Fruit fly (Drosophila melanogaster) whole organism, pupa: Measurements from ENCODE around the gene CG42704.

Experiments used
- CG10348 ChIP-seq: fragments of 200-800 bp; sonication (Bioruptor generic); IDR thresholded peaks from 2 replicates; pipeline ENCODE4 v1.3.6; 2022; ENCODE audit warnings: missing biosample characterization, missing genetic modification characterization
- CG12605 ChIP-seq: fragments of 200-800 bp; sonication (Bioruptor generic); IDR thresholded peaks from 2 replicates; pipeline ENCODE4 v1.3.6; 2022; ENCODE audit warnings: missing biosample characterization, missing genetic modification characterization
- CG13204 ChIP-seq: fragments of 200-800 bp; sonication (Bioruptor generic); optimal IDR thresholded peaks from 2 replicates; lab custom pipeline; 2018; ENCODE audit warnings: missing biosample characterization, mild to moderate bottlenecking, missing genetic modification characterization, moderate library complexity
- CG14655 ChIP-seq: fragments of 200-800 bp; sonication (Bioruptor generic); optimal IDR thresholded peaks from 3 replicates; lab custom pipeline; 2017; ENCODE audit warnings: mild to moderate bottlenecking, missing biosample characterization, missing genetic modification reagents, missing genetic modification characterization
- CG15710 ChIP-seq: fragments of 200-800 bp; sonication (Bioruptor generic); optimal IDR thresholded peaks from 2 replicates; lab custom pipeline; 2018; ENCODE audit warnings: missing biosample characterization, mild to moderate bottlenecking, missing genetic modification characterization, moderate library complexity
- CG17806 ChIP-seq: fragments of 200-800 bp; sonication (Bioruptor generic); optimal IDR thresholded peaks from 2 replicates; lab custom pipeline; 2018; ENCODE audit warnings: missing biosample characterization, mild to moderate bottlenecking, missing genetic modification characterization, moderate library complexity
- CG32121 ChIP-seq: fragments of 200-800 bp; sonication (Bioruptor generic); IDR thresholded peaks from 2 replicates; pipeline ENCODE4 v1.3.6; 2022; ENCODE audit warnings: missing biosample characterization, missing genetic modification characterization
- CG4496 ChIP-seq: fragments of 200-800 bp; sonication (Bioruptor generic); IDR thresholded peaks from 3 replicates; pipeline ENCODE4 v1.3.6; 2022; ENCODE audit warnings: missing biosample characterization, missing genetic modification characterization
- CG8159 ChIP-seq: fragments of 200-800 bp; sonication (Bioruptor generic); optimal IDR thresholded peaks from 3 replicates; lab custom pipeline; 2018; ENCODE audit warnings: missing biosample characterization, mild to moderate bottlenecking, missing genetic modification characterization, moderate library complexity
- CG8301 ChIP-seq: fragments of 200-800 bp; sonication (Bioruptor generic); optimal IDR thresholded peaks from 2 replicates; lab custom pipeline; 2018; ENCODE audit warnings: missing biosample characterization, mild to moderate bottlenecking, missing genetic modification characterization
- CG9948 ChIP-seq: fragments of 200-800 bp; sonication (Bioruptor generic); optimal IDR thresholded peaks from 2 replicates; lab custom pipeline; 2018; ENCODE audit warnings: missing biosample characterization, mild to moderate bottlenecking, missing genetic modification characterization, moderate library complexity
- D1 ChIP-seq: fragments of 200-800 bp; sonication (Bioruptor generic); optimal IDR thresholded peaks from 2 replicates; lab custom pipeline; 2018; ENCODE audit warnings: missing biosample characterization, mild to moderate bottlenecking, missing genetic modification characterization, moderate library complexity
- Ets98B ChIP-seq: fragments of 200-800 bp; sonication (Bioruptor generic); IDR thresholded peaks from 2 replicates; pipeline ENCODE4 v1.3.6; 2022; ENCODE audit warnings: missing biosample characterization, missing genetic modification characterization
- Pif1A ChIP-seq: fragments of 200-800 bp; sonication (Bioruptor generic); optimal IDR thresholded peaks from 3 replicates; lab custom pipeline; 2016; ENCODE audit warnings: missing biosample characterization, missing genetic modification characterization
- Pif1B ChIP-seq: fragments of 200-800 bp; sonication (Bioruptor generic); optimal IDR thresholded peaks from 3 replicates; lab custom pipeline; 2016; ENCODE audit warnings: missing biosample characterization, missing genetic modification characterization
- Snoo ChIP-seq: fragments of 200-800 bp; sonication (Bioruptor generic); optimal IDR thresholded peaks from 3 replicates; lab custom pipeline; 2017; ENCODE audit warnings: missing biosample characterization, mild to moderate bottlenecking, missing genetic modification characterization, inconsistent platforms
- fd96Ca ChIP-seq: fragments of 200-800 bp; sonication (Bioruptor generic); IDR thresholded peaks from 3 replicates; pipeline ENCODE4 v1.3.6; 2022; ENCODE audit warnings: missing biosample characterization, missing genetic modification characterization
- gl ChIP-seq: fragments of 200-800 bp; sonication (Bioruptor generic); optimal IDR thresholded peaks from 2 replicates; lab custom pipeline; 2018; ENCODE audit warnings: missing biosample characterization, mild to moderate bottlenecking, missing genetic modification characterization
- rn ChIP-seq: fragments of 200-800 bp; sonication (Bioruptor generic); IDR thresholded peaks from 2 replicates; pipeline ENCODE4 v1.3.6; 2022; ENCODE audit warnings: missing biosample characterization, missing genetic modification characterization

CG42704 gene

dm6 chrX:7382890-7383289 lies 29.6 kb upstream of the CG42704 start, which contains the start of gene CG42781:
CG42781 (minus strand) TSS chrX:7382990.
- TF ChIP-seq CG8159 (no peak), Ets98B (GFP tag; lab: Robert Waterston, UW) (no peak), CG9948 (no peak)

dm6 chrX:7403074-7403473 lies 9.4 kb upstream of the CG42704 start, which contains the start of gene CG15035:
CG15035 (minus strand) TSS chrX:7403174.
- TF ChIP-seq CG14655 (GFP tag; lab: Kevin White, UChicago) (no peak), gl (tag; lab: Kevin White, UChicago) (no peak), Pif1B (no peak), CG8301 (tag; lab: Kevin White, UChicago) (no peak), CG4496 (GFP tag; lab: Robert Waterston, UW) (no peak), rn (GFP tag; lab: Robert Waterston, UW) (no peak), D1 (tag; lab: Kevin White, UChicago) (no peak), fd96Ca (GFP tag; lab: Robert Waterston, UW) (no peak), CG10348 (GFP tag; lab: Robert Waterston, UW) (no peak)

- no peak for TF ChIP-seq CG8301 (tag; lab: Kevin White, UChicago)
- no peak for TF ChIP-seq Ets98B (GFP tag; lab: Robert Waterston, UW)
- no peak for TF ChIP-seq CG13204
Measured at dm6 chrX:7405697-7406096, 6.8 kb upstream of the CG42704 start, which contains the start of gene CG1677. CG1677 (minus strand) TSS chrX:7405797.

- no peak for TF ChIP-seq gl (tag; lab: Kevin White, UChicago)
- TF ChIP-seq CG12605 (GFP tag; lab: Robert Waterston, UW) = no peak
- TF ChIP-seq CG8301 (tag; lab: Kevin White, UChicago) = no peak
- no peak for TF ChIP-seq CG32121 (GFP tag; lab: Robert Waterston, UW)
- no peak for TF ChIP-seq Pif1A (GFP tag; lab: Kevin White, UChicago)
- TF ChIP-seq fd96Ca (GFP tag; lab: Robert Waterston, UW) = no peak
- TF ChIP-seq CG10348 (GFP tag; lab: Robert Waterston, UW) = no peak
- no peak for TF ChIP-seq rn (GFP tag; lab: Robert Waterston, UW)
- no peak for TF ChIP-seq CG13204
- no peak for TF ChIP-seq CG4496 (GFP tag; lab: Robert Waterston, UW)
Measured at dm6 chrX:7406908-7407307, 5.6 kb upstream of the CG42704 start, which contains the start of gene CG32727. CG32727 (plus strand) TSS chrX:7407208.

- no peak for TF ChIP-seq gl (tag; lab: Kevin White, UChicago)
- no peak for TF ChIP-seq CG12605 (GFP tag; lab: Robert Waterston, UW)
- no peak for TF ChIP-seq Ets98B (GFP tag; lab: Robert Waterston, UW)
- TF ChIP-seq Snoo = no peak
- TF ChIP-seq CG32121 (GFP tag; lab: Robert Waterston, UW) = no peak
Measured at dm6 chrX:7411806-7412205, 662 bp upstream of the CG42704 start, which contains the start of gene CG42246. CG42246 (minus strand) TSS chrX:7411906.

- TF ChIP-seq Snoo (no peak), D1 (tag; lab: Kevin White, UChicago) (no peak), CG15710 (no peak), CG13204 (no peak), CG8301 (tag; lab: Kevin White, UChicago) (no peak), CG14655 (GFP tag; lab: Kevin White, UChicago) (no peak), CG8159 (no peak), CG32121 (GFP tag; lab: Robert Waterston, UW) (no peak), Pif1A (GFP tag; lab: Kevin White, UChicago) (no peak)
Measured at dm6 chrX:7413569-7413968, 1.1 kb downstream of the CG42704 start, which contains the start of gene CG42705. CG42705 (plus strand) TSS chrX:7413869.

dm6 chrX:7415027-7415426 lies 2.6 kb downstream of the CG42704 start:
- no peak for TF ChIP-seq CG12605 (GFP tag; lab: Robert Waterston, UW)
- no peak for TF ChIP-seq fd96Ca (GFP tag; lab: Robert Waterston, UW)
- TF ChIP-seq CG9948 = no peak
- TF ChIP-seq gl (tag; lab: Kevin White, UChicago) = no peak
- TF ChIP-seq D1 (tag; lab: Kevin White, UChicago) = no peak
- no peak for TF ChIP-seq Ets98B (GFP tag; lab: Robert Waterston, UW)
- no peak for TF ChIP-seq CG15710
- no peak for TF ChIP-seq Pif1B
- TF ChIP-seq CG17806 (tag; lab: Kevin White, UChicago) = no peak

- no peak for TF ChIP-seq gl (tag; lab: Kevin White, UChicago)
- no peak for TF ChIP-seq CG32121 (GFP tag; lab: Robert Waterston, UW)
- TF ChIP-seq CG15710 = no peak
- TF ChIP-seq CG17806 (tag; lab: Kevin White, UChicago) = no peak
- TF ChIP-seq CG4496 (GFP tag; lab: Robert Waterston, UW) = no peak
- no peak for TF ChIP-seq CG9948
- no peak for TF ChIP-seq CG10348 (GFP tag; lab: Robert Waterston, UW)
Measured at dm6 chrX:7416953-7417352, 4.5 kb downstream of the CG42704 start, which contains the start of gene CG34337. CG34337 (plus strand) TSS chrX:7417253.
